Worm (Caenorhabditis elegans) whole organism, L4 larva: ENCODE measurements around the gene F12F6.7.
A peak's percentile ranks its signal among the peaks of the same experiment; 100 is the strongest.

Source experiments
- F26F4.8 ChIP-seq: fragments of 200-800 bp; sonication (Bioruptor generic); conservative IDR thresholded peaks from 2 replicates; pipeline ENCODE4 v1.3.6; 2022; ENCODE audit warnings: missing genetic modification characterization, missing compliant biosample characterization
- F49E8.2 ChIP-seq: sonication (generic microtip); optimal IDR thresholded peaks from 2 replicates; lab custom pipeline; 2016; ENCODE audit warnings: missing compliant biosample characterization, mild to moderate bottlenecking, missing genetic modification characterization, borderline replicate concordance
- T20F7.1 ChIP-seq: fragments of 200-800 bp; sonication (Bioruptor generic); optimal IDR thresholded peaks from 2 replicates; lab custom pipeline; 2018; ENCODE audit warnings: mild to moderate bottlenecking, missing genetic modification characterization, missing compliant biosample characterization
- Y48G9A.11 ChIP-seq: fragments of 200-800 bp; sonication (Bioruptor generic); IDR thresholded peaks from 2 replicates; pipeline ENCODE4 v1.3.6; 2022; ENCODE audit warnings: missing genetic modification reagents, missing genetic modification characterization, missing compliant biosample characterization
- ZK337.2 ChIP-seq: fragments of 200-800 bp; sonication (Bioruptor generic); IDR thresholded peaks from 2 replicates; pipeline ENCODE4 v1.3.6; 2022; ENCODE audit warnings: missing genetic modification reagents, missing genetic modification characterization, missing compliant biosample characterization
- aha-1 ChIP-seq: fragments of 150-350 bp; peaks from one replicate; lab custom pipeline; 2014; ENCODE audit warnings: missing biosample characterization, missing genetic modification characterization
- aly-2 ChIP-seq: sonication (generic microtip); optimal IDR thresholded peaks from 2 replicates; lab custom pipeline; 2018; ENCODE audit warnings: missing biosample characterization, missing genetic modification characterization
- ceh-28 ChIP-seq: fragments of 150-350 bp; optimal IDR thresholded peaks from 2 replicates; lab custom pipeline; 2014; ENCODE audit warnings: missing biosample characterization, missing genetic modification reagents, missing genetic modification characterization
- ceh-44 ChIP-seq: fragments of 200-800 bp; sonication (Bioruptor generic); IDR thresholded peaks from 2 replicates; pipeline ENCODE4 v1.3.6; 2022; ENCODE audit warnings: missing genetic modification reagents, missing genetic modification characterization, missing compliant biosample characterization
- ceh-62 ChIP-seq: sonication (generic microtip); optimal IDR thresholded peaks from 2 replicates; lab custom pipeline; 2017; ENCODE audit warnings: missing biosample characterization, missing genetic modification characterization
- daf-12 ChIP-seq: fragments of 150-350 bp; optimal IDR thresholded peaks from 2 replicates; lab custom pipeline; 2014; ENCODE audit warnings: missing biosample characterization, missing genetic modification reagents, missing genetic modification characterization
- daf-16 ChIP-seq, 3 experiments: sonication (generic microtip); optimal IDR thresholded peaks; 2 replicates each; lab custom pipeline; 2016 to 2017; ENCODE audit warnings: missing genetic modification characterization in 3 of 3, missing genetic modification reagents in 3 of 3, mild to moderate bottlenecking in 2 of 3, missing compliant biosample characterization in 2 of 3, missing biosample characterization in 1 of 3, moderate library complexity in 1 of 3
- daf-19 ChIP-seq: fragments of 200-800 bp; sonication (Bioruptor generic); conservative IDR thresholded peaks from 2 replicates; pipeline ENCODE4 v1.3.6; 2022; ENCODE audit warnings: missing genetic modification characterization, missing compliant biosample characterization
- dmd-9 ChIP-seq: fragments of 200-800 bp; sonication (Bioruptor generic); IDR thresholded peaks from 2 replicates; pipeline ENCODE4 v1.3.6; 2022; ENCODE audit warnings: missing genetic modification reagents, missing genetic modification characterization, missing compliant biosample characterization
- duxl-1 ChIP-seq: sonication (generic microtip); optimal IDR thresholded peaks from 2 replicates; lab custom pipeline; 2016; ENCODE audit warnings: mild to moderate bottlenecking, missing genetic modification characterization, moderate library complexity, missing compliant biosample characterization; ENCODE audit not compliant: poor library complexity
- dve-1 ChIP-seq: sonication (generic microtip); optimal IDR thresholded peaks from 2 replicates; lab custom pipeline; 2017; ENCODE audit warnings: antibody characterized with exemption, mild to moderate bottlenecking, missing genetic modification characterization, missing compliant biosample characterization; ENCODE audit not compliant: insufficient read depth
- fos-1 ChIP-seq: fragments of 150-350 bp; optimal IDR thresholded peaks from 2 replicates; lab custom pipeline; 2014; ENCODE audit warnings: missing biosample characterization, missing genetic modification characterization
- hif-1 ChIP-seq, 2 experiments: sonication (generic microtip); optimal IDR thresholded peaks; 2 replicates each; lab custom pipeline; 2016 to 2017; ENCODE audit warnings: missing compliant biosample characterization in 2 of 2, missing genetic modification characterization in 2 of 2, missing genetic modification reagents in 2 of 2, missing genotype in 2 of 2, mild to moderate bottlenecking in 1 of 2
- hlh-30 ChIP-seq: sonication (generic microtip); optimal IDR thresholded peaks from 2 replicates; lab custom pipeline; 2017; ENCODE audit warnings: antibody characterized with exemption, mild to moderate bottlenecking, missing genetic modification characterization, missing compliant biosample characterization; ENCODE audit not compliant: insufficient read depth
- lim-7 ChIP-seq: fragments of 200-800 bp; sonication (Bioruptor generic); IDR thresholded peaks from 2 replicates; pipeline ENCODE4 v1.3.6; 2022; ENCODE audit warnings: missing genetic modification characterization, missing compliant biosample characterization
- lin-38 ChIP-seq: fragments of 200-800 bp; sonication (Bioruptor generic); IDR thresholded peaks from 2 replicates; pipeline ENCODE4 v1.3.6; 2022; ENCODE audit warnings: missing genetic modification reagents, missing genetic modification characterization, missing compliant biosample characterization
- lsy-2 ChIP-seq, 2 experiments: fragments of 150-350 bp in 1 of 2; sonication (generic microtip) in 1 of 2; optimal IDR thresholded peaks; 2 replicates each; lab custom pipeline; 2014 to 2017; ENCODE audit warnings: missing biosample characterization in 2 of 2, missing genetic modification characterization in 2 of 2
- madf-9 ChIP-seq: fragments of 200-800 bp; sonication (Bioruptor generic); conservative IDR thresholded peaks from 2 replicates; pipeline ENCODE4 v1.3.6; 2022; ENCODE audit warnings: missing genetic modification reagents, missing genetic modification characterization, missing compliant biosample characterization
- mdl-1 ChIP-seq, 2 experiments: fragments of 150-350 bp in 1 of 2; sonication (generic microtip) in 1 of 2; optimal IDR thresholded peaks; 2 replicates each; lab custom pipeline; 2014 to 2017; ENCODE audit warnings: missing biosample characterization in 2 of 2, missing genetic modification characterization in 2 of 2
- mes-2 ChIP-seq: sonication (generic microtip); optimal IDR thresholded peaks from 2 replicates; lab custom pipeline; 2016; ENCODE audit warnings: missing genotype, mild to moderate bottlenecking, missing genetic modification characterization, missing compliant biosample characterization; ENCODE audit not compliant: poor library complexity, severe bottlenecking
- mxl-3 ChIP-seq: fragments of 200-800 bp; sonication (Bioruptor generic); optimal IDR thresholded peaks from 2 replicates; lab custom pipeline; 2018; ENCODE audit warnings: mild to moderate bottlenecking, missing genetic modification characterization, missing compliant biosample characterization
- nhr-10 ChIP-seq: fragments of 150-350 bp; optimal IDR thresholded peaks from 2 replicates; lab custom pipeline; 2014; ENCODE audit warnings: missing biosample characterization, missing genetic modification characterization
- nhr-102 ChIP-seq: sonication (generic microtip); optimal IDR thresholded peaks from 2 replicates; lab custom pipeline; 2016; ENCODE audit warnings: mild to moderate bottlenecking, missing genetic modification characterization, moderate library complexity, missing compliant biosample characterization
- nhr-11 ChIP-seq: fragments of 150-350 bp; optimal IDR thresholded peaks from 2 replicates; lab custom pipeline; 2014; ENCODE audit warnings: missing biosample characterization, missing genetic modification characterization
- nhr-25 ChIP-seq: sonication (generic microtip); optimal IDR thresholded peaks from 2 replicates; lab custom pipeline; 2017; ENCODE audit warnings: missing genetic modification characterization, mild to moderate bottlenecking, missing compliant biosample characterization, antibody characterized with exemption, moderate library complexity, borderline replicate concordance; ENCODE audit not compliant: insufficient read depth
- nhr-41 ChIP-seq: fragments of 200-800 bp; sonication (Bioruptor generic); IDR thresholded peaks from 2 replicates; pipeline ENCODE4 v1.3.6; 2022; ENCODE audit warnings: missing genetic modification reagents, missing genetic modification characterization, missing compliant biosample characterization
- nhr-77 ChIP-seq: fragments of 150-350 bp; optimal IDR thresholded peaks from 2 replicates; lab custom pipeline; 2014; ENCODE audit warnings: missing biosample characterization, missing genetic modification characterization
- rbr-2 ChIP-seq: sonication (generic microtip); optimal IDR thresholded peaks from 2 replicates; lab custom pipeline; 2016; ENCODE audit warnings: missing genotype, missing genetic modification characterization, missing compliant biosample characterization
- set-16 ChIP-seq: fragments of 200-800 bp; sonication (Bioruptor generic); IDR thresholded peaks from 2 replicates; pipeline ENCODE4 v1.3.6; 2022; ENCODE audit warnings: missing genetic modification reagents, missing genetic modification characterization, missing compliant biosample characterization
- skn-1 ChIP-seq: fragments of 150-350 bp; optimal IDR thresholded peaks from 2 replicates; lab custom pipeline; 2014; ENCODE audit warnings: missing biosample characterization, missing genetic modification characterization
- snpc-1.2 ChIP-seq: fragments of 200-800 bp; sonication (Bioruptor generic); IDR thresholded peaks from 2 replicates; pipeline ENCODE4 v1.3.6; 2022; ENCODE audit warnings: missing genetic modification reagents, missing genetic modification characterization, missing compliant biosample characterization
- snpc-4 ChIP-seq: fragments of 150-350 bp; optimal IDR thresholded peaks from 2 replicates; lab custom pipeline; 2014; ENCODE audit warnings: missing biosample characterization, missing genetic modification characterization
- tag-97 ChIP-seq: fragments of 200-800 bp; sonication (Bioruptor generic); IDR thresholded peaks from 2 replicates; pipeline ENCODE4 v1.3.6; 2022; ENCODE audit warnings: missing genetic modification characterization, missing compliant biosample characterization
- tra-1 ChIP-seq: fragments of 200-800 bp; sonication (Bioruptor generic); IDR thresholded peaks from 2 replicates; pipeline ENCODE4 v1.3.6; 2022; ENCODE audit warnings: missing genetic modification reagents, missing genetic modification characterization, missing compliant biosample characterization
- unc-130 ChIP-seq: sonication (generic microtip); optimal IDR thresholded peaks from 2 replicates; lab custom pipeline; 2016; ENCODE audit warnings: missing genetic modification reagents, missing genetic modification characterization, missing compliant biosample characterization
- zfp-3 ChIP-seq: fragments of 200-800 bp; sonication (Bioruptor generic); conservative IDR thresholded peaks from 2 replicates; pipeline ENCODE4 v1.3.6; 2022; ENCODE audit warnings: missing genetic modification reagents, missing genetic modification characterization, missing compliant biosample characterization
- zip-2 ChIP-seq: fragments of 150-350 bp; optimal IDR thresholded peaks from 2 replicates; lab custom pipeline; 2014; ENCODE audit warnings: missing biosample characterization, missing genetic modification characterization

Gene F12F6.7

DNA sequence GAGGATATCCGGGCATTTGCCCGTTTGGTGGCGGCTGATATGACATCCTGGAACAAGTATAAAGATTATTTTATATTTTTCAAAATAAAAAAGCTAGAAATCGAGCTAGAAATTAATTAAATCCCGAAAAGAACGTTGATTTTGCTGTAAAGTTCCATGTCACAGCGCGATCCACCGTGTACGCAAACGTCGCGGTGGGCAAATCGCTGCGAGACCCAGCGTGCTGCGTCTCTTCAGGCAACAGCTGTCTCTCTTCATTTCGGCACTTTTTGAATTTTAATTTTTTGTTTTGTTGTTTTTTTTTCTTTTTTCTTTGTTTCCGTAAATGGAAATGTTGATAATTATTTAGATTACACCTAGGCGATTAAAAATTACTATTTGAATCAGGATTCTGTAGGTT, 4.5 kb upstream of the F12F6.7 start, which contains the start of gene sec-24.1 (continued):
- TF ChIP-seq duxl-1 (peak; percentile 87), zfp-3 (GFP tag; lab: Robert Waterston, UW) (0 out of 2 replicates have a peak, but pooled peaks have one; percentile 55)

DNA sequence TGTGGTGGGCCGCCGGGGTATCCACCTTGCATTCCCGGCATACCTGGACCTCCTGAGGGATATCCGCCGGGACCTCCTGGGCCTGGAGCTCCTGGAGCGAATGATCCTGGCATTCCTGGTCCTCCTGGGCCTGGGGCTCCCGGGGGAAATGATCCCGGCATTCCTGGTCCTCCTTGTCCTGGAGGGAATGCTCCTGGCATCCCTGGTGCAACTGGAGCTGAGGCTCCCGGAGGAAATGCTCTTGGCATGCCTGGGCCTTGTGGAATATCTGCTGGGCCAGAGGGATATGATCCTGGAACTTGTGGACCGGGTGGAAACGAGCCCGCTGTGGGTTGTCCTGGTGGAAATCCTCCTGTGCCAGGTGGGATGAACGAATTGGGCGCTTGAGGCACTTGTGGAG, 3.4 kb upstream of the F12F6.7 start:
- TF ChIP-seq set-16 (GFP tag; lab: Robert Waterston, UW): peak; percentile 96
- TF ChIP-seq lin-38: no peak
- 0 out of 2 replicates have a peak, but pooled peaks have one; percentile 14 for TF ChIP-seq Y48G9A.11 (GFP tag; lab: Robert Waterston, UW)
- TF ChIP-seq ceh-28 (tag; lab: Kevin White, UChicago): no peak
- TF ChIP-seq rbr-2 (tag; lab: Kevin White, UChicago): no peak
- TF ChIP-seq hlh-30: no peak
- no peak for TF ChIP-seq duxl-1
- no peak for TF ChIP-seq mxl-3 (GFP tag; lab: Kevin White, UChicago)
- TF ChIP-seq fos-1 (tag; lab: Kevin White, UChicago): no peak
- no peak for TF ChIP-seq lim-7 (GFP tag; lab: Robert Waterston, UW)
- TF ChIP-seq aha-1 (tag; lab: Kevin White, UChicago): peak; percentile 0
- TF ChIP-seq zip-2 (tag; lab: Kevin White, UChicago): no peak
- TF ChIP-seq snpc-1.2: no peak
- TF ChIP-seq dmd-9 (GFP tag; lab: Robert Waterston, UW): no peak
- TF ChIP-seq daf-12: no peak
- TF ChIP-seq skn-1 (tag; lab: Kevin White, UChicago): no peak
- no peak for TF ChIP-seq ceh-62
- no peak for TF ChIP-seq F26F4.8 (GFP tag; lab: Robert Waterston, UW)
- TF ChIP-seq nhr-102 (tag; lab: Kevin White, UChicago): no peak
- no peak for TF ChIP-seq nhr-10 (tag; lab: Kevin White, UChicago)

DNA sequence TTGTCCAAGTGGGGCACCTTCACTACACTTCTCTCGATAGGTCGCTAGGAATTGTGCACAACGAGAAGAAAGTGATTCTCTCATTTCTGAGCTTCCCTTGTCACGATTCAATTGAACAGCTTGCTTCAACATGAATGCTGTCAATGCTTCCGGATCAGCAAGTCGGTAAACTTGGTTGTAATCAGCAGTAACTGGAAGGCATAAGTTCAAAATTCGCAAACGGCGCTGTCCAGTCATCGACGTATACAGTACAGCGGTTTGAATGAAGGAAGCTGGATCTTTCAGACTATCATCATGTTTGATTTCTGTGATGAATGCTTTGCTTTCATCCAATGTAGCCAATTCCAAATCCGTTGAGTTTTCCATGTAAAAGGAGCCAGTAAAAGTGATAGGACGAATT, 1.5 kb upstream of the F12F6.7 start:
- TF ChIP-seq aha-1 (tag; lab: Kevin White, UChicago) (peak; percentile 94), tag-97 (GFP tag; lab: Robert Waterston, UW) (no peak)

DNA sequence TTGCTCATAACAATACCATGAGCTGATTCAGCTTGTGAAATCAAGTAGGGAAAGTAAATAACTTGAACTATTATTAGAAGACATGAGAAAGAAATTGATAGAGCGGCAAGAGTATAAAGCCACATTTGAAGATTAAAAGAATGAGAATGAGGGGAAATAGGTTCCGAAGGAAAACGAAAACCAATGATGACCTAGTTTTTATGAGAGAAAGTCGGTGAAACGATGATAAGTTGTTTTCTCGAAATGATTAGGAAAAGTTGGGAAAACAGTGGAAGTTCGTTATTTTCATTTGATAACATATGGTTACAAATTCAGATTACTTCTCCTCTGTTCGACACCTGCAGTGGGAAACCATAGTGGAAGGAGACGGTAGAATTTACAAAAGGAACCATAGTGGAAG, 9.8 kb downstream of the F12F6.7 start, which contains the start of gene col-128:
Gene col-128, minus strand, starts transcription at position 148 of the 400 bp plus-strand sequence.
- no peak for TF ChIP-seq set-16 (GFP tag; lab: Robert Waterston, UW)
- TF ChIP-seq nhr-25 (tag; lab: Kevin White, UChicago): no peak
- TF ChIP-seq lsy-2 (tag; optimal IDR thresholded peaks at IDR 0.05; lab: Kevin White, UChicago): no peak
- TF ChIP-seq snpc-4 (tag; lab: Kevin White, UChicago): no peak
- TF ChIP-seq dve-1: no peak

DNA sequence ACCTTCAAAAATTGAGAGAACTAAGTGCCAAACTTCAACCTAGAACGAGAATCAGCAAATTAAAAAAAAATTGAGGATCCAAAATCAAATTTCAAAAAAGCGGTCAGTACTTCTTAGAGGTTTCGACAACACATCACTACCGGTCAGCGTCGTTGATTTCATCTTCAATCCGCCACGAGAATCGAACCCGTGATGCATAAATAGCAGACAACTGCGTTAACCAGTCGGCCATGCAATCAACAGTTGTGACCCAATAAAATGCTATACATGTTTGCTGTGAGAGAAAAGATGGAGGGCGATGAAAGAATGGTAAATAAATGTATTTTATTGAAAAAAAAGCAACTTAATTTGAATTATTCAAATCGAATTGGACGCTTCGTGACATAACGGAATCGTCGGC, 11.9 kb downstream of the F12F6.7 start:
- TF ChIP-seq madf-9 (GFP tag; lab: Robert Waterston, UW): peak; percentile 43; the same call in 1 of the 2 replicates
- TF ChIP-seq ZK337.2 (GFP tag; lab: Robert Waterston, UW): peak; percentile 73; the same call in 1 of the 2 replicates
- peak; percentile 69 for TF ChIP-seq nhr-41
- TF ChIP-seq T20F7.1 (GFP tag; lab: Kevin White, UChicago): peak; percentile 74
- peak; percentile 88 for TF ChIP-seq nhr-77 (tag; lab: Kevin White, UChicago)
- TF ChIP-seq aly-2 (tag; lab: Kevin White, UChicago): no peak
- peak; percentile 55 for TF ChIP-seq F49E8.2
- TF ChIP-seq duxl-1: peak; percentile 90
- TF ChIP-seq daf-16 (GFP tag; optimal IDR thresholded peaks at IDR 0.05; lab: Kevin White, UChicago): no peak
- TF ChIP-seq daf-16 (tag; optimal IDR thresholded peaks at IDR 0.05; lab: Kevin White, UChicago): peak; percentile 90
- peak in 1 of 2 experiments; percentile 53 for TF ChIP-seq mdl-1 (tag; optimal IDR thresholded peaks at IDR 0.05; lab: Kevin White, UChicago)
- no peak for TF ChIP-seq hif-1 (tag; optimal IDR thresholded peaks at IDR 0.05; lab: Kevin White, UChicago)
- TF ChIP-seq daf-19: peak; percentile 72
- peak; percentile 70 for TF ChIP-seq nhr-11 (tag; lab: Kevin White, UChicago)
- TF ChIP-seq F26F4.8 (GFP tag; lab: Robert Waterston, UW): no peak; the same call in 1 of the 2 replicates
- TF ChIP-seq ceh-44 (GFP tag; lab: Robert Waterston, UW): peak; percentile 51; the same call in 1 of the 2 replicates
- TF ChIP-seq tra-1 (GFP tag; lab: Robert Waterston, UW): peak; percentile 77; the same call in 1 of the 2 replicates
- TF ChIP-seq unc-130: peak; percentile 77
- peak; percentile 89 for TF ChIP-seq mes-2 (tag; lab: Kevin White, UChicago)
- TF ChIP-seq zfp-3 (GFP tag; lab: Robert Waterston, UW): 0 out of 2 replicates have a peak, but pooled peaks have one; percentile 34
